Fruit fly (Drosophila melanogaster): Measurements from ENCODE around the gene Arpc4.

DNA sequence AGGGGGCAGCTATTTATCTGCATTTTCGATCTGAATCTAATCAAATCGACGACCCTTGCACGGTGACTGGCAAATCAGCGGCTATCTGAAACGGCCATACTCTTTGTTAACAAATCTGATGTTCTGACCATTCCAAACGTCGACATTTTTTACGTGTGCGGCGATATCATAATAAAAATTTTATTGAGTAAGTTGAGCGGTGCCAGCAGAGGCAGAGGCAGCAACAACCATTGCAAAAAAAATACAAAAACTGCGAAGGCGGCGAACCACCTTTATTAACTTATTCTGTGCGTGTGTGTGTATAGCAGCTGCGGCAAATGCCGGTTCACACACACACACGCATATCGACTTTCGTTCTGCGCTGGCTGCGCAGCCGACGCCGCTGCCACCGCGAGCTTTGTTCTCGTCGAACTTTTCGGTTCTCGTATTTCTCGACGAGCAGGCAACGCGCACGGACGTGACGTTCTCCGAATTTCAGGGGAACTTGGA lies 42.7 kb upstream of the Arpc4 start, which contains the start of gene Kr-h1:
- TF ChIP-seq Sin3A (optimal IDR thresholded peaks at IDR 0.05) (no peak), h (optimal IDR thresholded peaks at IDR 0.05) (no peak)

Data from Kc167 (cell line).